Fruit fly (Drosophila melanogaster) whole organism, embryonic: ENCODE data around the gene CG14082.

Experiments
- Atf6 ChIP-seq: fragments of 200-800 bp; sonication (Bioruptor generic); IDR thresholded peaks from 2 replicates; pipeline ENCODE4 v1.3.6; 2022; ENCODE audit warnings: missing biosample characterization, missing genetic modification characterization
- CG10267 ChIP-seq: fragments of 200-800 bp; sonication (Bioruptor generic); optimal IDR thresholded peaks from 2 replicates; lab custom pipeline; 2018; ENCODE audit warnings: missing biosample characterization, mild to moderate bottlenecking, missing genetic modification characterization, moderate library complexity
- CG11504 ChIP-seq: fragments of 200-800 bp; sonication (Bioruptor generic); optimal IDR thresholded peaks from 3 replicates; lab custom pipeline; 2019; ENCODE audit warnings: missing biosample characterization, mild to moderate bottlenecking, missing genetic modification characterization, moderate library complexity
- CG11560 ChIP-seq: fragments of 200-800 bp; sonication (Bioruptor generic); IDR thresholded peaks from 3 replicates; pipeline ENCODE4 v1.3.6; 2022; ENCODE audit warnings: missing biosample characterization, missing genetic modification characterization
- CG12236 ChIP-seq: fragments of 200-800 bp; sonication (Bioruptor generic); optimal IDR thresholded peaks from 2 replicates; lab custom pipeline; 2016; ENCODE audit warnings: missing biosample characterization, missing genetic modification characterization
- CG1233 ChIP-seq: fragments of 200-800 bp; sonication (Bioruptor generic); optimal IDR thresholded peaks from 4 replicates; lab custom pipeline; 2018; ENCODE audit warnings: missing biosample characterization, mild to moderate bottlenecking, missing genetic modification characterization
- CG12391 ChIP-seq: fragments of 200-800 bp; sonication (Bioruptor generic); optimal IDR thresholded peaks from 3 replicates; lab custom pipeline; 2018; ENCODE audit warnings: missing biosample characterization, mild to moderate bottlenecking, missing genetic modification characterization, moderate library complexity
- CG13123 ChIP-seq: fragments of 200-800 bp; sonication (Bioruptor generic); optimal IDR thresholded peaks from 2 replicates; lab custom pipeline; 2016; ENCODE audit warnings: missing biosample characterization, missing genetic modification characterization
- CG13424 ChIP-seq: fragments of 200-800 bp; sonication (Bioruptor generic); optimal IDR thresholded peaks from 2 replicates; lab custom pipeline; 2019; ENCODE audit warnings: missing biosample characterization, mild to moderate bottlenecking, missing genetic modification characterization, moderate library complexity
- CG14014 ChIP-seq: fragments of 200-800 bp; sonication (Bioruptor generic); IDR thresholded peaks from 2 replicates; pipeline ENCODE4 v1.3.6; 2022; ENCODE audit warnings: missing biosample characterization, missing genetic modification characterization
- CG14710 ChIP-seq: fragments of 200-800 bp; sonication (Bioruptor generic); optimal IDR thresholded peaks from 3 replicates; lab custom pipeline; 2019; ENCODE audit warnings: missing biosample characterization, mild to moderate bottlenecking, missing genetic modification characterization, moderate library complexity
- CG15514 ChIP-seq: fragments of 200-800 bp; sonication (Bioruptor generic); optimal IDR thresholded peaks from 3 replicates; lab custom pipeline; 2017; ENCODE audit warnings: missing biosample characterization, missing genetic modification characterization, mild to moderate bottlenecking, moderate library complexity, missing genetic modification reagents
- CG15601 ChIP-seq: fragments of 200-800 bp; sonication (Bioruptor generic); optimal IDR thresholded peaks from 3 replicates; lab custom pipeline; 2019; ENCODE audit warnings: missing biosample characterization, mild to moderate bottlenecking, missing genetic modification characterization, moderate library complexity
- CG17359 ChIP-seq: fragments of 200-800 bp; sonication (Bioruptor generic); optimal IDR thresholded peaks from 3 replicates; lab custom pipeline; 2018; ENCODE audit warnings: missing biosample characterization, mild to moderate bottlenecking, missing genetic modification characterization, moderate library complexity
- CG2678 ChIP-seq: fragments of 200-800 bp; sonication (Bioruptor generic); optimal IDR thresholded peaks from 3 replicates; lab custom pipeline; 2019; ENCODE audit warnings: missing biosample characterization, mild to moderate bottlenecking, missing genetic modification characterization, moderate library complexity
- CG31441 ChIP-seq: fragments of 200-800 bp; sonication (Bioruptor generic); IDR thresholded peaks from 2 replicates; pipeline ENCODE4 v1.3.6; 2022; ENCODE audit warnings: missing biosample characterization, missing genetic modification characterization
- CG6254 ChIP-seq: fragments of 200-800 bp; sonication (Bioruptor generic); optimal IDR thresholded peaks from 3 replicates; lab custom pipeline; 2017; ENCODE audit warnings: mild to moderate bottlenecking, missing biosample characterization, missing genetic modification reagents, missing genetic modification characterization
- D ChIP-seq, 2 experiments: fragments of 200-800 bp in 1 of 2; fragments of >200 bp in 1 of 2; sonication (Bioruptor generic) in 1 of 2; optimal IDR thresholded peaks; 2 replicates in 1 of 2; 3 replicates in 1 of 2; lab custom pipeline; 2017; ENCODE audit warnings: mild to moderate bottlenecking in 1 of 2, missing biosample characterization in 1 of 2, missing genetic modification characterization in 1 of 2, missing genetic modification reagents in 1 of 2
- Dek ChIP-seq: fragments of 200-800 bp; sonication (Bioruptor generic); optimal IDR thresholded peaks from 3 replicates; lab custom pipeline; 2019; ENCODE audit warnings: missing biosample characterization, mild to moderate bottlenecking, missing genetic modification characterization, moderate library complexity
- E2f1 ChIP-seq: fragments of 200-800 bp; sonication (Bioruptor generic); IDR thresholded peaks from 2 replicates; pipeline ENCODE4 v1.3.6; 2022; ENCODE audit warnings: missing biosample characterization, missing genetic modification characterization
- Fer3 ChIP-seq: fragments of 200-800 bp; sonication (Bioruptor generic); optimal IDR thresholded peaks from 2 replicates; lab custom pipeline; 2018; ENCODE audit warnings: missing biosample characterization, mild to moderate bottlenecking, missing genetic modification characterization, moderate library complexity
- H2.0 ChIP-seq: fragments of 200-800 bp; sonication (Bioruptor generic); IDR thresholded peaks from 2 replicates; pipeline ENCODE4 v1.3.6; 2022; ENCODE audit warnings: missing biosample characterization, missing genetic modification characterization
- Hand ChIP-seq: fragments of 200-800 bp; sonication (Bioruptor generic); optimal IDR thresholded peaks from 2 replicates; lab custom pipeline; 2017; ENCODE audit warnings: mild to moderate bottlenecking, missing biosample characterization, missing genetic modification reagents, missing genetic modification characterization
- Meics ChIP-seq: fragments of 200-800 bp; sonication (Bioruptor generic); optimal IDR thresholded peaks from 2 replicates; lab custom pipeline; 2017; ENCODE audit warnings: missing biosample characterization, mild to moderate bottlenecking, missing genetic modification characterization
- Optix ChIP-seq: fragments of 200-800 bp; sonication (Bioruptor generic); IDR thresholded peaks from 3 replicates; pipeline ENCODE4 v1.3.6; 2022; ENCODE audit warnings: missing biosample characterization, missing genetic modification characterization
- PHDP ChIP-seq: fragments of 200-800 bp; sonication (Bioruptor generic); optimal IDR thresholded peaks from 3 replicates; lab custom pipeline; 2018; ENCODE audit warnings: missing biosample characterization, mild to moderate bottlenecking, missing genetic modification characterization, moderate library complexity
- Xrp1 ChIP-seq: fragments of 200-800 bp; sonication (Bioruptor generic); IDR thresholded peaks from 2 replicates; pipeline ENCODE4 v1.3.6; 2022; ENCODE audit warnings: missing biosample characterization, missing genetic modification characterization
- ab ChIP-seq: fragments of 200-800 bp; sonication (Bioruptor generic); optimal IDR thresholded peaks from 2 replicates; lab custom pipeline; 2016; ENCODE audit warnings: missing biosample characterization, missing genetic modification characterization
- bcd ChIP-seq: fragments of 200-800 bp; sonication (Bioruptor generic); optimal IDR thresholded peaks from 2 replicates; lab custom pipeline; 2017; ENCODE audit warnings: missing biosample characterization, mild to moderate bottlenecking, missing genetic modification characterization
- bigmax ChIP-seq: fragments of 200-800 bp; sonication (Bioruptor generic); optimal IDR thresholded peaks from 2 replicates; lab custom pipeline; 2018; ENCODE audit warnings: missing biosample characterization, mild to moderate bottlenecking, missing genetic modification characterization
- ci ChIP-seq: fragments of 200-800 bp; sonication (Bioruptor generic); IDR thresholded peaks from 3 replicates; pipeline ENCODE4 v1.3.6; 2022; ENCODE audit warnings: missing biosample characterization, missing genetic modification characterization
- cwo ChIP-seq: fragments of 200-800 bp; sonication (Bioruptor generic); optimal IDR thresholded peaks from 3 replicates; lab custom pipeline; 2017; ENCODE audit warnings: missing biosample characterization, missing genetic modification characterization, mild to moderate bottlenecking, moderate library complexity, missing genetic modification reagents
- dati ChIP-seq: fragments of 200-800 bp; sonication (Bioruptor generic); IDR thresholded peaks from 2 replicates; pipeline ENCODE4 v1.3.6; 2022; ENCODE audit warnings: missing biosample characterization, missing genetic modification characterization
- ewg ChIP-seq: fragments of 200-800 bp; sonication (Bioruptor generic); optimal IDR thresholded peaks from 3 replicates; lab custom pipeline; 2017; ENCODE audit warnings: mild to moderate bottlenecking, missing biosample characterization, missing genetic modification reagents, missing genetic modification characterization
- fd3F ChIP-seq: fragments of 200-800 bp; sonication (Bioruptor generic); optimal IDR thresholded peaks from 2 replicates; lab custom pipeline; 2018; ENCODE audit warnings: missing biosample characterization, mild to moderate bottlenecking, missing genetic modification characterization, moderate library complexity
- fd96Cb ChIP-seq: fragments of 200-800 bp; sonication (Bioruptor generic); optimal IDR thresholded peaks from 2 replicates; lab custom pipeline; 2018; ENCODE audit warnings: missing biosample characterization, mild to moderate bottlenecking, missing genetic modification characterization, moderate library complexity
- grau ChIP-seq: fragments of 200-800 bp; optimal IDR thresholded peaks from 3 replicates; lab custom pipeline; 2019; ENCODE audit warnings: missing biosample characterization, mild to moderate bottlenecking, missing genetic modification characterization, moderate library complexity
- gro ChIP-seq: fragments of 200-800 bp; sonication (Bioruptor generic); optimal IDR thresholded peaks from 2 replicates; lab custom pipeline; 2016; ENCODE audit warnings: missing biosample characterization, missing genetic modification characterization
- ham ChIP-seq: fragments of 200-800 bp; sonication (Bioruptor generic); IDR thresholded peaks from 2 replicates; pipeline ENCODE4 v1.3.6; 2022; ENCODE audit warnings: missing biosample characterization, missing genetic modification characterization
- otp ChIP-seq: fragments of 200-800 bp; sonication (Bioruptor generic); IDR thresholded peaks from 3 replicates; pipeline ENCODE4, ENCODE4 v1.3.6; 2022; ENCODE audit warnings: missing biosample characterization, missing genetic modification characterization
- pan ChIP-seq, 4 experiments: fragments of >200 bp in 3 of 4; fragments of 200-800 bp in 1 of 4; sonication (Bioruptor generic) in 1 of 4; optimal IDR thresholded peaks in 3 of 4; IDR thresholded peaks in 1 of 4; 2 replicates each; pipeline versions ENCODE4 v1.3.6 to Lab custom; 2017 to 2022; ENCODE audit warnings: missing biosample characterization in 2 of 4, missing genetic modification characterization in 2 of 4, mixed read lengths in 1 of 4
- pb ChIP-seq: fragments of 200-800 bp; sonication (Bioruptor generic); optimal IDR thresholded peaks from 3 replicates; lab custom pipeline; 2016; ENCODE audit warnings: missing biosample characterization, missing genetic modification characterization
- slou ChIP-seq: fragments of 200-800 bp; sonication (Bioruptor generic); optimal IDR thresholded peaks from 3 replicates; lab custom pipeline; 2016; ENCODE audit warnings: missing biosample characterization, missing genetic modification characterization
- stc ChIP-seq: fragments of 200-800 bp; sonication (Bioruptor generic); IDR thresholded peaks from 2 replicates; pipeline ENCODE4 v1.3.6; 2022; ENCODE audit warnings: missing biosample characterization, missing genetic modification characterization
- stwl ChIP-seq: fragments of 200-800 bp; sonication (Bioruptor generic); optimal IDR thresholded peaks from 3 replicates; lab custom pipeline; 2018; ENCODE audit warnings: missing biosample characterization, mild to moderate bottlenecking, missing genetic modification characterization, moderate library complexity
- trem ChIP-seq: fragments of 200-800 bp; optimal IDR thresholded peaks from 3 replicates; lab custom pipeline; 2019; ENCODE audit warnings: missing biosample characterization, mild to moderate bottlenecking, missing genetic modification characterization, moderate library complexity
- zfh1 ChIP-seq: fragments of 200-800 bp; sonication (Bioruptor generic); IDR thresholded peaks from 3 replicates; pipeline ENCODE4 v1.3.6; 2022; ENCODE audit warnings: missing biosample characterization, missing genetic modification characterization

The CG14082 gene

DNA sequence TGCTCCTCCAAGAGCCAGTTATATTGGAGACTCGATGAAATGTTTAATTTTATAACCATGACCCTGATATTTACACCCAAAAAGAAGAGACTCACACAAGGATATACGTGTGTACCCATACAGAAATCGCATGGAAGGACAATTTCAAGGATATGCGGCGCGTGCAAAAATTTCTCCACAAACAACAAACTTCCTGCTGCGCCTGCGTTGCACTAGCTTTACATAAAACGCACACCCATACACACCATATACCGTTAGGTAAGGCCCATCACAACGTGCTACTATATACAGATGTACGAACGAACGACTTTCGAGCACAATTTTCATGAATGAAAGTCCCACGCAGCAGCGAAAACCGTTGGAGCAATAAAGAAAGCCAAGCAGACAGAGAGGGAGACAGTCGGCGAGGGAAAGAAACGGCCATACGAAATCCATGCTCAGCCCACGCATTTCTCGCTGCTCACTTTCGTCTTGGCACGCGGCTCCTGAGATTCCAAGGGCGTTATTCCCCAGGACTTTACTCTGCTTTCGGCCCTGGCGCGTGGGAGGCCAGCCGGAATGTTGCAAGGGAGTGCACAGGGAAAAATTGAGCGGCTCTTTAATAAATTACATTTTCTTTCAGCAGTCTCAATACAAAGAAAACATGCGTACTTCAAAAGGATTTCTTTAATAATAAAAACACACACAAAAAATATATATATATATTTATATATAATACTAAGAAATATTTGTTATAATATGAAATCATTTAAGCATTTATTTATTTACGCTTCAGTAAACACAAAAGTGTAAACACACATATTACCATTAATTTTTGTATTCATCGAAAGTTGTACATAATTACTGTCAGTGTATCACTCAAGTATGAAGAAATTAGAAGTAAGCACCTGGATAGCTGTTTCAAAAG is 51.2 kb downstream of the CG14082 start (continued):
- TF ChIP-seq CG14710 (tag; lab: Kevin White, UChicago) (peak; percentile 35), CG13424 (tag; lab: Kevin White, UChicago) (peak; percentile 29), Fer3 (tag; lab: Kevin White, UChicago) (peak; percentile 37), pb (GFP tag; lab: Kevin White, UChicago) (no peak), pan (optimal IDR thresholded peaks at IDR 0.05; lab: Kevin White, UChicago) (no peak), pan (GFP tag; optimal IDR thresholded peaks at IDR 0.05 in 1 of 2, IDR thresholded peaks at IDR 0.05 in 1 of 2) (peak in 1 of 2 experiments; percentile 44), Optix (GFP tag; lab: Robert Waterston, UW) (no peak), PHDP (tag; lab: Kevin White, UChicago) (peak; percentile 45), CG15601 (tag; lab: Kevin White, UChicago) (peak; percentile 1), CG12391 (tag; lab: Kevin White, UChicago) (peak; percentile 49), CG1233 (GFP tag; lab: Kevin White, UChicago) (peak; percentile 33), cwo (peak; percentile 26), grau (peak; percentile 62), ab (GFP tag; lab: Kevin White, UChicago) (no peak), stc (0 out of 2 replicates have a peak, but pooled peaks have one; percentile 26), gro (GFP tag; lab: Kevin White, UChicago) (no peak), Atf6 (GFP tag; lab: Robert Waterston, UW) (0 out of 2 replicates have a peak, but pooled peaks have one; percentile 29), CG11560 (no peak), CG2678 (tag; lab: Kevin White, UChicago) (peak; percentile 61), bigmax (GFP tag; lab: Kevin White, UChicago) (no peak), CG11504 (tag; lab: Kevin White, UChicago) (peak; percentile 61), CG12236 (GFP tag; lab: Kevin White, UChicago) (no peak), zfh1 (GFP tag; lab: Robert Waterston, UW) (no peak), otp (no peak), E2f1 (no peak), H2.0 (GFP tag; lab: Robert Waterston, UW) (no peak), fd3F (peak; percentile 2), slou (GFP tag; lab: Kevin White, UChicago) (no peak), fd96Cb (tag; lab: Kevin White, UChicago) (peak; percentile 44), Meics (GFP tag; lab: Kevin White, UChicago) (peak; percentile 68), D (optimal IDR thresholded peaks at IDR 0.05; lab: Kevin White, UChicago) (no peak), D (GFP tag; optimal IDR thresholded peaks at IDR 0.05; lab: Kevin White, UChicago) (peak; percentile 20), CG13123 (GFP tag; lab: Kevin White, UChicago) (no peak), trem (tag; lab: Kevin White, UChicago) (peak; percentile 17), Dek (peak; percentile 37), CG10267 (tag; lab: Kevin White, UChicago) (peak; percentile 46), CG6254 (no peak), CG15514 (peak; percentile 19), CG14014 (GFP tag; lab: Robert Waterston, UW) (peak; percentile 29; the same call in 1 of the 2 replicates), dati (GFP tag; lab: Robert Waterston, UW) (no peak), ham (GFP tag; lab: Robert Waterston, UW) (no peak), ci (GFP tag; lab: Robert Waterston, UW) (peak; percentile 27; the same call in 1 of the 3 replicates), CG31441 (GFP tag; lab: Robert Waterston, UW) (peak; percentile 65), Xrp1 (GFP tag; lab: Robert Waterston, UW) (peak; percentile 28; the same call in 1 of the 2 replicates), CG17359 (tag; lab: Kevin White, UChicago) (peak; percentile 31), stwl (tag; lab: Kevin White, UChicago) (no peak), Hand (GFP tag; lab: Kevin White, UChicago) (peak; percentile 33), bcd (GFP tag; lab: Kevin White, UChicago) (peak; percentile 17), ewg (GFP tag; lab: Kevin White, UChicago) (peak; percentile 76)
